Comparison of ENCODE assay signal across 5 fruit fly cellular contexts in the genomic region with DNA sequence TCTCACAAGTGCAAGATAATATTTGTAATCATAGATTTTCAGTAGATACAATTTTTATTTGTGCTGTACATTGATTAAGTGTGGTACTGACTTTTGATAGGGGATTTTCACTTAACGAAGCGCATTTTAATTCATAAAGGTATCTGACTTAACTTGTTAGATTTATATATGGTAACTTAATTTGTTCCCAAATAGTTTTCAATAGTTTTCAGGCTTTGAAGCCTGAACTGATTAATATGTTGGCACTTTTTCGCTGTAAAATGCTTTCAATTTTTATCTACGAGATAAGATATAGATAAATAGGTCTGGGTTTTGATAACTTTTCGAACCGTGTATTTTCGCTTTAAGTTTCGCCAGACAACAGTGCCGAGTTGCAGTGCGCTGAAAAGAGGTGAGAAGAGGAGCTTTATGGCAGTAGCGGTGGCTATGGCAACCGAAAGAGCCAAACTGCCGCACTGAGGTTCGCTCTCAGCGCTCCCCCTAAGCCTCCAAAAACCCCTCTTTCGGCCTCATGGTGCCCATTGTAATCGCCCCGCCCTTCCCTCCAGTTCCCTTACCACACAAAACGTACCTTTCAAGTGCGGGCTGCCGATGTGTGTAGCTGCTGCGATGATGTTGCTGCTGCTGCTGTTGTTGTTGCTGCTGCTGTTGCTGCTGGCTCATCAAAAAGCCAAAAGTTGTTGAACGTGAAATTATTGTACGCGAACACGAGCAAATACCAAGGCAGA.
TF ChIP-seq lines count a peak whose summit lies in the region.

No protein-coding gene starts in this region.

- no peak for TF ChIP-seq CTCF in whole organism, embryonic (GFP tag; optimal IDR thresholded peaks at IDR 0.05; lab: Kevin White, UChicago)

TF ChIP-seq in whole organism, adult, 20 proteins besides CTCF, POLR2A, EP300 and RAD21:
- peak; percentile 98 for TF ChIP-seq tj (GFP tag; optimal IDR thresholded peaks at IDR 0.05; lab: Kevin White, UChicago)
- no peak for TF ChIP-seq Clk (GFP tag; optimal IDR thresholded peaks at IDR 0.05; lab: Kevin White, UChicago)
- TF ChIP-seq CG1620 (GFP tag; optimal IDR thresholded peaks at IDR 0.05; lab: Kevin White, UChicago): no peak

TF ChIP-seq in whole organism, embryonic, 481 proteins besides CTCF, POLR2A, EP300 and RAD21 (continues in another document):
- peak; percentile 25; the same call in 1 of the 2 replicates for TF ChIP-seq Adf1 (GFP tag; IDR thresholded peaks at IDR 0.05; lab: Robert Waterston, UW)
- 0 out of 2 replicates have a peak, but pooled peaks have one; percentile 47 for TF ChIP-seq chm (GFP tag; IDR thresholded peaks at IDR 0.05; lab: Robert Waterston, UW)
- TF ChIP-seq crol (GFP tag; IDR thresholded peaks at IDR 0.05; lab: Robert Waterston, UW): peak; percentile 93
- no peak for TF ChIP-seq jumu (GFP tag; optimal IDR thresholded peaks at IDR 0.05; lab: Kevin White, UChicago)
- TF ChIP-seq Max (GFP tag; optimal IDR thresholded peaks at IDR 0.05; lab: Kevin White, UChicago): no peak
- TF ChIP-seq CG12769 (tag; optimal IDR thresholded peaks at IDR 0.05; lab: Kevin White, UChicago): peak; percentile 64
- TF ChIP-seq CG6175 (GFP tag; IDR thresholded peaks at IDR 0.05; lab: Robert Waterston, UW): peak; percentile 29; the same call in 1 of the 3 replicates
- 0 out of 2 replicates have a peak, but pooled peaks have one; percentile 16 for TF ChIP-seq CG9215 (GFP tag; IDR thresholded peaks at IDR 0.05; lab: Robert Waterston, UW)
- TF ChIP-seq CG15011 (GFP tag; optimal IDR thresholded peaks at IDR 0.05; lab: Kevin White, UChicago): no peak
- peak; percentile 79; the same call in 1 of the 4 replicates for TF ChIP-seq chinmo (GFP tag; IDR thresholded peaks at IDR 0.05; lab: Robert Waterston, UW; ENCODE audit: partially characterized antibody)
- peak; percentile 59; the same call in 1 of the 2 replicates for TF ChIP-seq Rfx (GFP tag; IDR thresholded peaks at IDR 0.05; lab: Robert Waterston, UW)
- peak; percentile 52 for TF ChIP-seq Med (GFP tag; lab: Kevin White, UChicago)
- no peak for TF ChIP-seq PHDP (tag; optimal IDR thresholded peaks at IDR 0.05; lab: Kevin White, UChicago)
- TF ChIP-seq CG4360 (GFP tag; IDR thresholded peaks at IDR 0.05; lab: Robert Waterston, UW): 0 out of 2 replicates have a peak, but pooled peaks have one; percentile 19
- TF ChIP-seq Ets65A (GFP tag; lab: Kevin White, UChicago): peak; percentile 31
- peak; percentile 24; the same call in 1 of the 2 replicates for TF ChIP-seq CG14014 (GFP tag; IDR thresholded peaks at IDR 0.05; lab: Robert Waterston, UW)
- no peak for TF ChIP-seq CG2199 (GFP tag; IDR thresholded peaks at IDR 0.05; lab: Robert Waterston, UW)
- TF ChIP-seq rib (GFP tag; IDR thresholded peaks at IDR 0.05; lab: Robert Waterston, UW): 0 out of 2 replicates have a peak, but pooled peaks have one; percentile 24

TF ChIP-seq in whole organism, prepupa, 60 proteins besides CTCF, POLR2A, EP300 and RAD21 (continues in another document):
- TF ChIP-seq vri (GFP tag; optimal IDR thresholded peaks at IDR 0.05; lab: Kevin White, UChicago) (no peak), Eip93F (GFP tag; optimal IDR thresholded peaks at IDR 0.05; lab: Kevin White, UChicago) (no peak), Met (GFP tag; optimal IDR thresholded peaks at IDR 0.05; lab: Kevin White, UChicago) (no peak), salr (GFP tag; optimal IDR thresholded peaks at IDR 0.05; lab: Kevin White, UChicago) (no peak), eg (GFP tag; IDR thresholded peaks at IDR 0.05; lab: Robert Waterston, UW) (0 out of 3 replicates have a peak, but pooled peaks have one; percentile 24), fkh (GFP tag; optimal IDR thresholded peaks at IDR 0.05; lab: Kevin White, UChicago) (no peak), CG8119 (GFP tag; IDR thresholded peaks at IDR 0.05; lab: Robert Waterston, UW) (0 out of 3 replicates have a peak, but pooled peaks have one; percentile 25), Gug (GFP tag; IDR thresholded peaks at IDR 0.05; lab: Robert Waterston, UW) (no peak), CG11762 (GFP tag; optimal IDR thresholded peaks at IDR 0.05; lab: Kevin White, UChicago; ENCODE audit: insufficient read depth) (no peak), fd59A (GFP tag; optimal IDR thresholded peaks at IDR 0.05; lab: Kevin White, UChicago) (no peak), CG6276 (GFP tag; optimal IDR thresholded peaks at IDR 0.05; lab: Kevin White, UChicago) (no peak), Ets21C (GFP tag; optimal IDR thresholded peaks at IDR 0.05; lab: Kevin White, UChicago) (no peak), CG8632 (GFP tag; optimal IDR thresholded peaks at IDR 0.05; lab: Kevin White, UChicago) (no peak), Blimp-1 (GFP tag; optimal IDR thresholded peaks at IDR 0.05; lab: Kevin White, UChicago) (no peak), CG11294 (GFP tag; IDR thresholded peaks at IDR 0.05; lab: Robert Waterston, UW) (no peak), CG10669 (GFP tag; optimal IDR thresholded peaks at IDR 0.05; lab: Kevin White, UChicago) (no peak), esn (GFP tag; optimal IDR thresholded peaks at IDR 0.05; lab: Kevin White, UChicago) (peak; percentile 43), net (GFP tag; optimal IDR thresholded peaks at IDR 0.05; lab: Kevin White, UChicago) (no peak), CG7368 (GFP tag; optimal IDR thresholded peaks at IDR 0.05; lab: Kevin White, UChicago) (no peak), CG11902 (GFP tag; optimal IDR thresholded peaks at IDR 0.05; lab: Kevin White, UChicago) (no peak)

TF ChIP-seq in whole organism, pupa, 21 proteins besides CTCF, POLR2A, EP300 and RAD21:
- TF ChIP-seq CG4496 (GFP tag; IDR thresholded peaks at IDR 0.05; lab: Robert Waterston, UW) (peak; percentile 40; the same call in 1 of the 3 replicates), CG15710 (tag; optimal IDR thresholded peaks at IDR 0.05; lab: Kevin White, UChicago) (no peak), D1 (tag; optimal IDR thresholded peaks at IDR 0.05; lab: Kevin White, UChicago) (no peak), CG8301 (tag; optimal IDR thresholded peaks at IDR 0.05; lab: Kevin White, UChicago) (no peak), CG14655 (GFP tag; optimal IDR thresholded peaks at IDR 0.05; lab: Kevin White, UChicago) (peak; percentile 8), CG13204 (GFP tag; optimal IDR thresholded peaks at IDR 0.05; lab: Kevin White, UChicago) (peak; percentile 83), fd96Ca (GFP tag; IDR thresholded peaks at IDR 0.05; lab: Robert Waterston, UW) (peak; percentile 53; the same call in 1 of the 3 replicates), EcR (GFP tag; optimal IDR thresholded peaks at IDR 0.05; lab: Kevin White, UChicago) (peak; percentile 53)

TF ChIP-seq in whole organism, wandering third instar larva, 38 proteins besides CTCF, POLR2A, EP300 and RAD21:
- TF ChIP-seq Hr78 (GFP tag; optimal IDR thresholded peaks at IDR 0.05; lab: Kevin White, UChicago): no peak
- TF ChIP-seq psq (GFP tag; optimal IDR thresholded peaks at IDR 0.05; lab: Kevin White, UChicago): no peak
- peak; percentile 16 for TF ChIP-seq Hr83 (GFP tag; optimal IDR thresholded peaks at IDR 0.05; lab: Kevin White, UChicago; ENCODE audit: poor library complexity, severe bottlenecking)
- TF ChIP-seq Rel (GFP tag; optimal IDR thresholded peaks at IDR 0.05; lab: Kevin White, UChicago): no peak
- TF ChIP-seq Rel (tag; optimal IDR thresholded peaks at IDR 0.05; lab: Kevin White, UChicago): peak; percentile 26
- TF ChIP-seq ey (GFP tag; optimal IDR thresholded peaks at IDR 0.05; lab: Kevin White, UChicago): peak; percentile 2
- peak; percentile 1 for TF ChIP-seq HLH106 (tag; optimal IDR thresholded peaks at IDR 0.05; lab: Kevin White, UChicago)
- peak in 1 of 2 experiments; percentile 74 for TF ChIP-seq dl (GFP tag; optimal IDR thresholded peaks at IDR 0.05; lab: Kevin White, UChicago; ENCODE audit: insufficient read depth in 1 of 2, partially characterized antibody in 2 of 2)
- peak; percentile 54 for TF ChIP-seq Dif (GFP tag; optimal IDR thresholded peaks at IDR 0.05; lab: Kevin White, UChicago; ENCODE audit: partially characterized antibody)
- TF ChIP-seq GATAd (GFP tag; optimal IDR thresholded peaks at IDR 0.05; lab: Kevin White, UChicago): no peak
TF ChIP-seq in whole organism, wandering third instar larva: peak in this region for 6.
